Worm (Caenorhabditis elegans): Measurements from ENCODE around the gene gcc-1.

DNA sequence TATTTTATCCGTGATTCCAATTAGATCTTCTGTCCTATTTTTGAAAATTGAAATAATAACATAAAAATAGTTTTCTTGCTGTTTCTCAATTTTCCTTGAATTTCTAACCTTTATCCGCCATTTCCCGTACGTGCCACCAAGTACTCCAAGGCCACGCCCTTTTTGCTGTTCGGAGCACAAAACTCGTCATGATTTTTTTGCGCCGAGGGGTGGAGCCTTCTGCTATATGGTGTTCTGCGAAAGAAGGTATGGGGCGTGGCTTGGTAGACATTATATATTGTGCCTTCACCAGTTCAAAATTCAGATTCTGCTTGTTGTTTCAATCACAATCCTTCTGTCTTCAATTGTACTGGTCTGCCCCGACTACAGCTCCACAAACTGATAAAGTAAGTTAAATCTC lies 14.5 kb upstream of the gcc-1 start, which contains the start of gene C15C7.4:
- TF ChIP-seq gei-17 (GFP tag; optimal IDR thresholded peaks at IDR 0.05): no peak
- TF ChIP-seq snpc-1.1 (tag; optimal IDR thresholded peaks at IDR 0.05; ENCODE audit: insufficient read depth): no peak
